Fruit fly (Drosophila melanogaster) whole organism: ENCODE results near the gene CG17197.

Source experiments
- Dll ChIP-seq: fragments of >200 bp; optimal IDR thresholded peaks from 2 replicates; lab custom pipeline; 2017
- EcR ChIP-seq, 2 experiments: fragments of >200 bp; optimal IDR thresholded peaks; 2 replicates each; lab custom pipeline; 2017; ENCODE audit warnings: missing biosample characterization in 2 of 2, missing genetic modification characterization in 2 of 2, missing genetic modification reagents in 2 of 2
- pan ChIP-seq: fragments of >200 bp; optimal IDR thresholded peaks from 2 replicates; lab custom pipeline; 2017
- psq ChIP-seq: fragments of >200 bp; optimal IDR thresholded peaks from 2 replicates; lab custom pipeline; 2017
- usp ChIP-seq: fragments of >200 bp; optimal IDR thresholded peaks from 2 replicates; lab custom pipeline; 2017; ENCODE audit warnings: missing biosample characterization, missing genetic modification characterization, mixed read lengths

dm6 chr3R:25778205-25778604 lies 3.0 kb upstream of the CG17197 start, which contains the start of gene CG4956:
- no peak for TF ChIP-seq psq (lab: Kevin White, UChicago)
- TF ChIP-seq usp: no peak
- TF ChIP-seq Dll: no peak
- no peak for TF ChIP-seq pan (lab: Kevin White, UChicago)
- TF ChIP-seq EcR (GFP tag; optimal IDR thresholded peaks at IDR 0.05; lab: Kevin White, UChicago): no peak
